Worm (Caenorhabditis elegans) whole organism, young adult: Measurements from ENCODE around the gene R02E4.3.
A peak's percentile ranks its signal among the peaks of the same experiment; 100 is the strongest.

Experiments
- B0035.1 ChIP-seq: sonication (generic microtip); optimal IDR thresholded peaks from 2 replicates; lab custom pipeline; 2016; ENCODE audit warnings: missing genetic modification characterization, mild to moderate bottlenecking, missing compliant biosample characterization, missing genotype, missing genetic modification reagents
- B0261.1 ChIP-seq: sonication (generic microtip); optimal IDR thresholded peaks from 2 replicates; lab custom pipeline; 2016; ENCODE audit warnings: mild to moderate bottlenecking, missing genetic modification characterization, moderate library complexity, missing compliant biosample characterization
- D2030.7 ChIP-seq: fragments of 200-800 bp; sonication (Bioruptor generic); IDR thresholded peaks from 2 replicates; pipeline ENCODE4 v1.3.6; 2022; ENCODE audit warnings: missing genetic modification reagents, missing genetic modification characterization, missing compliant biosample characterization
- F33H1.4 ChIP-seq: fragments of 200-800 bp; sonication (Bioruptor generic); IDR thresholded peaks from 2 replicates; pipeline ENCODE4 v1.3.6; 2022; ENCODE audit warnings: missing genetic modification reagents, missing genetic modification characterization, missing compliant biosample characterization
- F37B4.10 ChIP-seq: fragments of 200-800 bp; sonication (Bioruptor generic); IDR thresholded peaks from 2 replicates; pipeline ENCODE4 v1.3.6; 2022; ENCODE audit warnings: missing genetic modification characterization, missing compliant biosample characterization
- F39B2.1 ChIP-seq: fragments of 200-800 bp; sonication (Bioruptor generic); IDR thresholded peaks from 2 replicates; pipeline ENCODE4 v1.3.6; 2022; ENCODE audit warnings: missing genetic modification reagents, missing genetic modification characterization, missing compliant biosample characterization
- F49E8.2 ChIP-seq: sonication (generic microtip); optimal IDR thresholded peaks from 3 replicates; lab custom pipeline; 2017; ENCODE audit warnings: missing genetic modification characterization, mild to moderate bottlenecking, missing compliant biosample characterization, antibody characterized with exemption, moderate library complexity; ENCODE audit not compliant: insufficient read depth
- F52B5.7 ChIP-seq: sonication (generic microtip); optimal IDR thresholded peaks from 2 replicates; lab custom pipeline; 2016; ENCODE audit warnings: mild to moderate bottlenecking, missing genetic modification characterization, missing compliant biosample characterization
- F55B11.4 ChIP-seq: sonication (generic microtip); optimal IDR thresholded peaks from 2 replicates; lab custom pipeline; 2016; ENCODE audit warnings: missing compliant biosample characterization, missing genetic modification characterization, borderline replicate concordance; ENCODE audit not compliant: insufficient read depth
- Y53F4B.3 ChIP-seq: fragments of 200-800 bp; sonication (Bioruptor generic); IDR thresholded peaks from 2 replicates; pipeline ENCODE4 v1.3.6; 2022; ENCODE audit warnings: missing genetic modification reagents, missing genetic modification characterization, missing compliant biosample characterization
- Y53G8AR.9 ChIP-seq: fragments of 200-800 bp; sonication (Bioruptor generic); conservative IDR thresholded peaks from 2 replicates; pipeline ENCODE4 v1.3.6; 2022; ENCODE audit warnings: missing genetic modification reagents, missing genetic modification characterization, missing compliant biosample characterization
- Y56A3A.18 ChIP-seq: fragments of 200-800 bp; sonication (Bioruptor generic); IDR thresholded peaks from 2 replicates; pipeline ENCODE4 v1.3.6; 2022; ENCODE audit warnings: missing genetic modification reagents, missing genetic modification characterization, missing compliant biosample characterization
- Y79H2A.3 ChIP-seq: fragments of 200-800 bp; sonication (Bioruptor generic); conservative IDR thresholded peaks from 2 replicates; pipeline ENCODE4 v1.3.6; 2022; ENCODE audit warnings: missing genetic modification reagents, missing genetic modification characterization, missing compliant biosample characterization
- Y95B8A.8 ChIP-seq: fragments of 200-800 bp; sonication (Bioruptor generic); IDR thresholded peaks from 2 replicates; pipeline ENCODE4 v1.3.6; 2022; ENCODE audit warnings: missing genetic modification reagents, missing genetic modification characterization, missing compliant biosample characterization
- akir-1 ChIP-seq: fragments of 200-800 bp; sonication (Bioruptor generic); optimal IDR thresholded peaks from 2 replicates; lab custom pipeline; 2018; ENCODE audit warnings: mild to moderate bottlenecking, missing genetic modification characterization, moderate library complexity, missing compliant biosample characterization
- ama-1 ChIP-seq, 3 experiments: fragments of 150-350 bp in 1 of 3; sonication (generic microtip) in 2 of 3; optimal IDR thresholded peaks; 2 replicates each; lab custom pipeline; 2014 to 2018; ENCODE audit warnings: missing biosample characterization in 2 of 3, missing genetic modification characterization in 2 of 3, missing genetic modification reagents in 2 of 3
- athp-1 ChIP-seq: sonication (generic microtip); optimal IDR thresholded peaks from 2 replicates; lab custom pipeline; 2017; ENCODE audit warnings: mild to moderate bottlenecking, missing genetic modification characterization, missing compliant biosample characterization
- cebp-1 ChIP-seq, 2 experiments: fragments of 200-800 bp in 1 of 2; sonication (Bioruptor generic) in 1 of 2; sonication (generic microtip) in 1 of 2; IDR thresholded peaks in 1 of 2; optimal IDR thresholded peaks in 1 of 2; 2 replicates each; pipeline versions ENCODE4 v1.3.6 to Lab custom; 2017 to 2022; ENCODE audit warnings: missing compliant biosample characterization in 2 of 2, missing genetic modification characterization in 2 of 2, mild to moderate bottlenecking in 1 of 2, missing genetic modification reagents in 1 of 2, moderate library complexity in 1 of 2
- dox-1 ChIP-seq: fragments of 200-800 bp; sonication (Bioruptor generic); IDR thresholded peaks from 2 replicates; pipeline ENCODE4 v1.3.6; 2022; ENCODE audit warnings: missing genetic modification reagents, missing genetic modification characterization, missing compliant biosample characterization
- dpff-1 ChIP-seq: sonication (generic microtip); optimal IDR thresholded peaks from 2 replicates; lab custom pipeline; 2017; ENCODE audit warnings: mild to moderate bottlenecking, missing genetic modification characterization, missing compliant biosample characterization
- egl-44 ChIP-seq: fragments of 200-800 bp; sonication (Bioruptor generic); IDR thresholded peaks from 2 replicates; pipeline ENCODE4 v1.3.6; 2022; ENCODE audit warnings: missing genetic modification reagents, missing genetic modification characterization, missing compliant biosample characterization
- ekl-4 ChIP-seq: fragments of 200-800 bp; sonication (Bioruptor generic); IDR thresholded peaks from 2 replicates; pipeline ENCODE4 v1.3.6; 2022; ENCODE audit warnings: missing genetic modification reagents, missing genetic modification characterization, missing compliant biosample characterization
- hlh-26 ChIP-seq: fragments of 200-800 bp; sonication (Bioruptor generic); conservative IDR thresholded peaks from 2 replicates; pipeline ENCODE4 v1.3.6; 2022; ENCODE audit warnings: missing genetic modification reagents, missing genetic modification characterization, missing compliant biosample characterization
- hsf-1 ChIP-seq: fragments of 200-800 bp; sonication (Bioruptor generic); IDR thresholded peaks from 2 replicates; pipeline ENCODE4 v1.3.6; 2022; ENCODE audit warnings: missing genetic modification reagents, missing genetic modification characterization, missing compliant biosample characterization
- lag-1 ChIP-seq: fragments of 200-800 bp; sonication (Bioruptor generic); IDR thresholded peaks from 2 replicates; pipeline ENCODE4 v1.3.6; 2022; ENCODE audit warnings: missing genetic modification reagents, missing genetic modification characterization, missing compliant biosample characterization
- lin-35 ChIP-seq, 3 experiments: fragments of 150-350 bp in 2 of 3; sonication (generic microtip) in 1 of 3; optimal IDR thresholded peaks; 2 replicates each; lab custom pipeline; 2014 to 2018; ENCODE audit warnings: missing biosample characterization in 3 of 3, missing genetic modification characterization in 3 of 3, missing genetic modification reagents in 3 of 3
- lin-40 ChIP-seq: sonication (generic microtip); optimal IDR thresholded peaks from 2 replicates; lab custom pipeline; 2016; ENCODE audit warnings: missing genetic modification characterization, mild to moderate bottlenecking, missing compliant biosample characterization, missing genotype, missing genetic modification reagents
- lir-1 ChIP-seq: fragments of 200-800 bp; sonication (Bioruptor generic); conservative IDR thresholded peaks from 2 replicates; pipeline ENCODE4 v1.3.6; 2022; ENCODE audit warnings: missing genetic modification reagents, missing genetic modification characterization, missing compliant biosample characterization
- madf-8 ChIP-seq: fragments of 200-800 bp; sonication (Bioruptor generic); conservative IDR thresholded peaks from 2 replicates; pipeline ENCODE4 v1.3.6; 2022; ENCODE audit warnings: missing genetic modification reagents, missing genetic modification characterization, missing compliant biosample characterization
- mxl-1 ChIP-seq: sonication (generic microtip); optimal IDR thresholded peaks from 2 replicates; lab custom pipeline; 2016; ENCODE audit warnings: missing genetic modification characterization, missing compliant biosample characterization
- nfya-1 ChIP-seq: sonication (generic microtip); optimal IDR thresholded peaks from 2 replicates; lab custom pipeline; 2017; ENCODE audit warnings: antibody characterized with exemption, missing compliant biosample characterization, missing genetic modification characterization, borderline replicate concordance; ENCODE audit not compliant: insufficient read depth
- pbrm-1 ChIP-seq: fragments of 200-800 bp; sonication (Bioruptor generic); IDR thresholded peaks from 2 replicates; pipeline ENCODE4 v1.3.6; 2022; ENCODE audit warnings: missing genetic modification reagents, missing genetic modification characterization, missing compliant biosample characterization
- pha-4 ChIP-seq: fragments of 150-350 bp; sonication (generic microtip); optimal IDR thresholded peaks from 2 replicates; lab custom pipeline; 2014; ENCODE audit warnings: missing biosample characterization, missing genetic modification reagents, missing genetic modification characterization
- repo-1 ChIP-seq: sonication (generic microtip); optimal IDR thresholded peaks from 2 replicates; lab custom pipeline; 2017; ENCODE audit warnings: mild to moderate bottlenecking, missing genetic modification characterization, missing compliant biosample characterization
- rpc-1 ChIP-seq, 2 experiments: fragments of 150-350 bp in 1 of 2; sonication (generic microtip) in 1 of 2; optimal IDR thresholded peaks; 2 replicates each; lab custom pipeline; 2014 to 2018; ENCODE audit warnings: missing biosample characterization in 1 of 2, missing genetic modification characterization in 1 of 2, missing genetic modification reagents in 1 of 2, missing genotype in 1 of 2
- sea-2 ChIP-seq: fragments of 200-800 bp; sonication (Bioruptor generic); IDR thresholded peaks from 2 replicates; pipeline ENCODE4 v1.3.6; 2022; ENCODE audit warnings: missing genetic modification characterization, missing compliant biosample characterization
- snpc-1.3 ChIP-seq: sonication (generic microtip); optimal IDR thresholded peaks from 2 replicates; lab custom pipeline; 2017; ENCODE audit warnings: missing genetic modification characterization, mild to moderate bottlenecking, missing compliant biosample characterization, antibody characterized with exemption, moderate library complexity, missing genotype, missing genetic modification reagents; ENCODE audit not compliant: insufficient read depth
- sptf-2 ChIP-seq: fragments of 200-800 bp; sonication (Bioruptor generic); optimal IDR thresholded peaks from 2 replicates; lab custom pipeline; 2018; ENCODE audit warnings: mild to moderate bottlenecking, missing genetic modification characterization, missing compliant biosample characterization
- tbp1 ChIP-seq: fragments of 200-800 bp; sonication (Bioruptor generic); optimal IDR thresholded peaks from 2 replicates; lab custom pipeline; 2018; ENCODE audit warnings: mild to moderate bottlenecking, missing genetic modification characterization, missing compliant biosample characterization
- tbx-9 ChIP-seq: sonication (generic microtip); optimal IDR thresholded peaks from 2 replicates; lab custom pipeline; 2016; ENCODE audit warnings: borderline replicate concordance, missing genetic modification characterization, inconsistent platforms, missing compliant biosample characterization
- zfh-2 ChIP-seq: fragments of 200-800 bp; sonication (Bioruptor generic); conservative IDR thresholded peaks from 2 replicates; pipeline ENCODE4 v1.3.6; 2022; ENCODE audit warnings: missing genetic modification reagents, missing genetic modification characterization, missing compliant biosample characterization
- zim-3 ChIP-seq: sonication (generic microtip); optimal IDR thresholded peaks from 2 replicates; lab custom pipeline; 2017; ENCODE audit warnings: mild to moderate bottlenecking, missing genetic modification characterization, moderate library complexity, missing compliant biosample characterization
- ztf-25 ChIP-seq: fragments of 200-800 bp; sonication (Bioruptor generic); IDR thresholded peaks from 2 replicates; pipeline ENCODE4 v1.3.6; 2022; ENCODE audit warnings: missing genetic modification reagents, missing genetic modification characterization, missing compliant biosample characterization
- ztf-28 ChIP-seq: fragments of 200-800 bp; sonication (Bioruptor generic); IDR thresholded peaks from 2 replicates; pipeline ENCODE4 v1.3.6; 2022; ENCODE audit warnings: missing genetic modification reagents, missing genetic modification characterization, missing compliant biosample characterization
- ztf-6 ChIP-seq: fragments of 200-800 bp; sonication (Bioruptor generic); IDR thresholded peaks from 2 replicates; pipeline ENCODE4 v1.3.6; 2022; ENCODE audit warnings: missing genetic modification reagents, missing genetic modification characterization, missing compliant biosample characterization

R02E4.3 gene

ce11 chrX:4147600-4148448 is 45.9 kb upstream of the R02E4.3 start:
- TF ChIP-seq Y53F4B.3 (GFP tag; lab: Robert Waterston, UW) (no peak), athp-1 (tag; lab: Kevin White, UChicago) (peak; percentile 75), ztf-6 (no peak), lin-40 (peak; percentile 55), ztf-28 (GFP tag; lab: Robert Waterston, UW) (no peak), rpc-1 (optimal IDR thresholded peaks at IDR 0.05; lab: Kevin White, UChicago) (no peak), rpc-1 (tag; optimal IDR thresholded peaks at IDR 0.05; lab: Kevin White, UChicago) (no peak), B0261.1 (no peak), zfh-2 (no peak), repo-1 (tag; lab: Kevin White, UChicago) (peak; percentile 69), Y79H2A.3 (GFP tag; lab: Robert Waterston, UW) (no peak), hlh-26 (GFP tag; lab: Robert Waterston, UW) (no peak), F39B2.1 (GFP tag; lab: Robert Waterston, UW) (peak; percentile 43), nfya-1 (tag; lab: Kevin White, UChicago) (no peak), tbx-9 (tag; lab: Kevin White, UChicago) (peak; percentile 23), F52B5.7 (peak; percentile 44), dpff-1 (tag; lab: Kevin White, UChicago) (peak; percentile 71), hsf-1 (GFP tag; lab: Robert Waterston, UW) (no peak), mxl-1 (tag; lab: Kevin White, UChicago) (no peak), F49E8.2 (no peak), tbp1 (GFP tag; lab: Kevin White, UChicago) (no peak), F37B4.10 (GFP tag; lab: Robert Waterston, UW) (no peak), lin-35 (GFP tag; optimal IDR thresholded peaks at IDR 0.05; lab: Kevin White, UChicago) (peak in 1 of 3 experiments; percentile 78), ztf-25 (GFP tag; lab: Robert Waterston, UW) (no peak), sptf-2 (GFP tag; lab: Kevin White, UChicago) (no peak), D2030.7 (no peak), Y56A3A.18 (GFP tag; lab: Robert Waterston, UW) (no peak; the same call in 1 of the 2 replicates), F55B11.4 (tag; lab: Kevin White, UChicago) (no peak), akir-1 (no peak), lir-1 (GFP tag; lab: Robert Waterston, UW) (no peak), zim-3 (tag; lab: Kevin White, UChicago) (peak; percentile 71), cebp-1 (GFP tag; IDR thresholded peaks at IDR 0.05; lab: Robert Waterston, UW) (no peak), cebp-1 (tag; optimal IDR thresholded peaks at IDR 0.05; lab: Kevin White, UChicago) (peak; percentile 60), dox-1 (peak; percentile 53), madf-8 (GFP tag; lab: Robert Waterston, UW) (no peak), F33H1.4 (no peak), egl-44 (GFP tag; lab: Robert Waterston, UW) (no peak), sea-2 (GFP tag; lab: Robert Waterston, UW) (no peak), Y95B8A.8 (no peak), ekl-4 (GFP tag; lab: Robert Waterston, UW) (no peak), ama-1 (optimal IDR thresholded peaks at IDR 0.05; lab: Kevin White, UChicago) (peak; percentile 12), ama-1 (GFP tag; optimal IDR thresholded peaks at IDR 0.05; lab: Kevin White, UChicago) (no peak), pha-4 (tag; lab: Kevin White, UChicago) (no peak), snpc-1.3 (tag; lab: Kevin White, UChicago) (no peak), B0035.1 (tag; lab: Kevin White, UChicago) (no peak), Y53G8AR.9 (GFP tag; lab: Robert Waterston, UW) (peak; percentile 59), pbrm-1 (GFP tag; lab: Robert Waterston, UW) (peak; percentile 74; the same call in 1 of the 2 replicates), lag-1 (GFP tag; lab: Robert Waterston, UW) (no peak)
